Worm (Caenorhabditis elegans) whole organism, L4/young adult: ENCODE data around the gene K12H6.12.
A peak's percentile ranks its signal among the peaks of the same experiment; 100 is the strongest.

ENCODE experiments used
- W03F9.2 ChIP-seq: fragments of 150-350 bp; optimal IDR thresholded peaks from 2 replicates; lab custom pipeline; 2014; ENCODE audit warnings: missing biosample characterization, missing genetic modification characterization
- dao-5 ChIP-seq: sonication (generic microtip); optimal IDR thresholded peaks from 2 replicates; lab custom pipeline; 2016; ENCODE audit warnings: missing genotype, missing genetic modification characterization, moderate library complexity, missing compliant biosample characterization
- him-1 ChIP-seq: sonication (generic microtip); optimal IDR thresholded peaks from 2 replicates; lab custom pipeline; 2016; ENCODE audit warnings: missing genotype, missing genetic modification reagents, missing genetic modification characterization, missing compliant biosample characterization

The K12H6.12 gene

DNA sequence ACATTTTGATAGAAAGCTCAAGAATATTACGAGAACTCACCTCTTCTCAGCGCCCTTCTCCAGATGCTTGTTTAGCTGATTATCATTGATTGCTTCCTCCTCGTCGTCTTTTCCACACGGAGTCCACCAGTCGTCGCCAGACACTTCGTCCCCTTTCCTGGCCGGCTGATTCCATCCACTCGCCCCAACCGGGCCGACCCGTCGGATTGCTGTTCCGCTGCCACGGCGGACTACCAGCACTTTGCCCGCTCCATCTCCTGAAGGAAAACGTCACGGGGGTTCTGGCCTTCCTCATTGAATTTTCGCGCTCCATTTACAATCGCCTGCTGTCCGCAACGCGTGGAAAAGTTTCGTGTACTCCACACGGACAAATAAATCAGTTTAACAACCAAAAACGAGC, 24.6 kb upstream of the K12H6.12 start:
- TF ChIP-seq dao-5 (tag; lab: Kevin White, UChicago) (no peak), him-1 (tag; lab: Kevin White, UChicago) (no peak), W03F9.2 (tag; lab: Kevin White, UChicago) (no peak)

DNA sequence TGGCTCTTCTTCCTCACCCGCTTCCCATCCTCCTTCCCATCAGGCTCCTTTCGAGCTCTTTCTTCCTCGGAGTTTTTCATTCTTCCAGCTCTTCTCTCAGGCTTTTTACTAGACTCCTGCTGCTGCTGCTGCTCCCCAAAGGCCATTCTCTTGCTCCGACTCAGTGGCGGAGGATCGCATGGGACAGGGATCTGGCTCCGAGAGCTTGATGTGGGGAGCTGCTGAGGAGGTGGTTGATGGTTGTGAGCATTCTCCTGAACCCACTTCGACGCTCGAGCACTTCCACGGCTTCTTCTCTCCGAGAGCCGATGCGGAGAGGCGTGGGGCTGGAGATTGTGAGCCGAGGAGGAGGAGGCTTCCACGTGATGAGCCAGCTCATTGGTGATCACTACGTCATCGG, 22.2 kb upstream of the K12H6.12 start:
- no peak for TF ChIP-seq dao-5 (tag; lab: Kevin White, UChicago)
- TF ChIP-seq W03F9.2 (tag; lab: Kevin White, UChicago) = no peak

DNA sequence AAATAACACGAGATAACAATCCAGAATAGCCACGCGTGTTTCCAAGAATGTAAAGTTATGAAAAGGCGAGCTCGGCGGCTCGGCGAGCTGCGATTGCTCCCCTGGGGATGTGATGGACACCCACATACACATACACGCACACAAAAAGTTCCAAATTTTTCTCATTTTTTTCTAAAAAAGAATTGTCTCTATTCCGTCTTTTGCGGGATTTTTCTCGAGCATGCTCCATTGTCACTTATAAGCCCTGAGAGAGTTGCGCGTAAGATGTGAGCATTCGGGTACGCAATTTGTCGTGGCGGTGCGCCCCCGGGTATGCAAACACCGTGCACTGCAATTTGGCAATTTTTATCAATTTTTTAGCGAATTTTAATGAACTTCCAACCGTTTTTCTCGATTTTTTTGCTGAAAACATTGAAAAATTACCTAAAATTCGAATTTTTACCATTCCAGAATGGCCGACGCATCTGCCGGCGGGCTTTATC, 20.9 kb upstream of the K12H6.12 start, which contains the start of the genes F08D12.12 and srpa-72:
Gene F08D12.12, minus strand, starts transcription at position 51 of the 482 bp plus-strand sequence.
Gene srpa-72, plus strand, starts transcription at position 451 of the 482 bp plus-strand sequence.
- TF ChIP-seq W03F9.2 (tag; lab: Kevin White, UChicago) (no peak), him-1 (tag; lab: Kevin White, UChicago) (no peak), dao-5 (tag; lab: Kevin White, UChicago) (no peak)

DNA sequence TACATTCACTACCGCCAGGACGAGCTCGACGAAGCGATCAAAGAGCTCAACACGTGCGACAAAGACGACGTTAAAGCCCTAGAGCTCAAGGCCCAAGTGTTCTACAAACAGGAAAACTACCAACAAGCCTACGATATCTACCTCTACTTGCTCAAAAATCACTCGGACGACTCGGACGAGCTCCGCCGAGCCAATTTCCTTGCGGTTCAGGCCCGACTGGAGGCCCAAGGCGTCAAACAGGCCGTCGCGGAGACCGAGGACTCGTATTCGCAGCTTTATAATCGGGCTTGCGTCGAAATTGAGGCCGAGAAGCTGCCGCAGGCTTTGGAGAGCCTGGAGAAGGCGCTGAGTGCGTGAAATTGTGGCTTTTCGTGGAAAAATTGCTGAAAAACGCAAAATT, 20.1 kb upstream of the K12H6.12 start:
- no peak for TF ChIP-seq dao-5 (tag; lab: Kevin White, UChicago)
- TF ChIP-seq W03F9.2 (tag; lab: Kevin White, UChicago) = no peak
- TF ChIP-seq him-1 (tag; lab: Kevin White, UChicago) = no peak

DNA sequence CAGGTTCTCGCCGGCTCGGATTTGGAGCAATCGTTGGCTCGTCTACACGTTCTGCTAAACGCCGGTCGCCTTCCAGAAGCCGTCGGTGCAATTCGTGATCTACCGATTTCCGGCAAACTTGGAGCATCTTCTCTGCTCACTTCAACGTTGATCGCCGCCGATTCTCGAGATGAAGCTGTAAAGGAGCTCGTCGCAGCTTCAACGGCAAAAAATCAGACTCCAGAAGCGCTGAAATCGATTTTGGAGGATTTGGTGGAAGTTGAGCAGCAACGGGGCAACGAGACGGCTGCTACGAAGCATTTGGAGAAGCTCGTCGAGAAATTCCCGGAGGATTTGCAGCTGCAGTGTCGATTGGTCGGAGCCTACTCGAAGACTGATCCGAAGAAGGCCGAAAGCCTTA, 16.3 kb upstream of the K12H6.12 start:
- TF ChIP-seq W03F9.2 (tag; lab: Kevin White, UChicago) (no peak), dao-5 (tag; lab: Kevin White, UChicago) (no peak), him-1 (tag; lab: Kevin White, UChicago) (no peak)

DNA sequence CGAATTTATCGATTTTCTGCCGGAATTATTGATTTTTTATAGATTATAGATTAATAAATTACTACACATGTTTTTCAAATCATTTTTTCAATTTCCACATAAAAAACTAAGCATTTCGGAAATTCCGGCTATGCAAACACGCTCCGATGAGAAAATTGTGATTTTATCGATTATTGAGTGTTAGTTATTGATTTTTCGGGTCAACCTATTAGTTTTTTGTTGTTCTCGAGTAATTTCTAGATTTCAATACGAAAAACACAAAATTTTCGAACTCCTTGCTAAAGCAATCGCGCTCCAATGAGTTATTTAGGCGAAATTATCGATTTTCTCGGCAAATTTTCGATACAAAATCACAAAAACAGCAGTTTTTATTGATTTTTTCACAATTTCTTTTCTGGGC, 12.5 kb upstream of the K12H6.12 start:
- no peak for TF ChIP-seq dao-5 (tag; lab: Kevin White, UChicago)
- TF ChIP-seq W03F9.2 (tag; lab: Kevin White, UChicago) = no peak
- TF ChIP-seq him-1 (tag; lab: Kevin White, UChicago) = no peak

DNA sequence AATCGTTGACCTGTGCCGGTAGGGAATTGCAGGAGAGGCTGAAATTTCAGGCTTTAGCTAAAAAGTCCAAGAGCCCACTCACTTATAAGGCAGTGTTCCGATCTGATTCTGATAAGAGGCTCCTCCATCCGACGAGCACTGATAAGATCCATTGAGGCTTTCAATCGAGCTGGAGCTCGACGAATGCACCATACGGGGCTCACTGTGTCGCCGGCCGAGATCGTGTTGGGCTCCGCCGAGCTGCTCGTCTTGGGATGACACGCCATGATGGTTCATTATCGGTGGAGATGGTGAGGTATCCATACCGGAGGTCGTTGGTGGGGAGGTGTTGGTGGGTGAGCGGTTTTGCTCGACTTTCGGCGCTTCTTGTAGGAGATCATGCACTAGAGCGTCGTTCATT, 11.5 kb upstream of the K12H6.12 start:
- TF ChIP-seq him-1 (tag; lab: Kevin White, UChicago) (no peak), W03F9.2 (tag; lab: Kevin White, UChicago) (no peak), dao-5 (tag; lab: Kevin White, UChicago) (no peak)

DNA sequence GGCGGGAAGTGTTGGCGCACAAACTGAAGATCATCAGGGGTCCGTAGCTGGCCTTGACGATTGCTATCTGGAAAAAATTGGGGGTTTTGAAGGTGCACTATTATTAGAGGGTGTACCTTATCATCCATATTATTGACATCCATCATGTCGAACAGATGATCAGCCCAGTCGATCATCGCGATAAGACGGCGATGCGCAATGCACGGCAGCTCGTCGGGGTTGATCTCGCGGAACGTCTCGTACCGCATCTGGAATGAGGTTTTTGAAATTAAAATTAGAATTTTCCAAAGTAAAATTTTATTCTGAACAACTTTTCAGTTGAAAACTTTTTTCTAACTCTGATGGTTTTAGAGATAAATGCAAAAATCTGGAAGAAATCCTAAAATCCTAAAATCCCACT, 10.0 kb upstream of the K12H6.12 start:
- TF ChIP-seq him-1 (tag; lab: Kevin White, UChicago) = no peak
- no peak for TF ChIP-seq W03F9.2 (tag; lab: Kevin White, UChicago)
- no peak for TF ChIP-seq dao-5 (tag; lab: Kevin White, UChicago)

DNA sequence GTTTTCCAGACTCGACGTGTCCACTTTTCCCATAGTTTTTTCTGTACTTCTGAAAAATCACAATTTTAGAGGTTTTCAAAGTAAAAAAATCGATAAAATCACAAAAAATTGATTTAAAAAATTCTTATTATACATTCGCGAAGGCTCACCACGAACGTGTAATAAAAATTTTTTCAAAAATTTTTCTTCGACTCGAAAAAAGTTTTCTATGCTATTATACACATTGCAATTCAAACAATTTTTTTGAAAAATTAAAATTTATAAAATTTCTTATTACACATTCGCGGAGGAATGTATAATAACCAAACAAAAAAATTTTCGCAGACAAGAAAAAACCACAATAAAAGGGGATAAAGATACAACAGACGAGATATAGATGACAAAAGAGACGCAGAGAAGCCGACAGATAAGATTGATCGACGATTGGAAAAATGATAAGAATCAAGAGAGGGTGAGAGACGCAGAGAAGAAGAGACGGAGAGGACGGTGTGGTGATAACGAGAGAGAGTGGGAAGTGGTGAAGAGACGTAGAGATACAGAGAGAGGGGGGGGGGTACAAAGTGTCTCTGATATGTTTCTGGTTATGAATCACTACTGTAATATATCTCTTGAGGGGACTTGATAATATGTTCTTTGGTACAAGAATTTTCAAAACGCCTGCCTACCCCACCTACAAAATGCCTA, 7.3 kb upstream of the K12H6.12 start, which contains the start of gene nhr-119:
Gene nhr-119, minus strand, starts transcription at position 51 of the 684 bp plus-strand sequence.
- TF ChIP-seq dao-5 (tag; lab: Kevin White, UChicago) (no peak), W03F9.2 (tag; lab: Kevin White, UChicago) (peak; percentile 38), him-1 (tag; lab: Kevin White, UChicago) (no peak)

DNA sequence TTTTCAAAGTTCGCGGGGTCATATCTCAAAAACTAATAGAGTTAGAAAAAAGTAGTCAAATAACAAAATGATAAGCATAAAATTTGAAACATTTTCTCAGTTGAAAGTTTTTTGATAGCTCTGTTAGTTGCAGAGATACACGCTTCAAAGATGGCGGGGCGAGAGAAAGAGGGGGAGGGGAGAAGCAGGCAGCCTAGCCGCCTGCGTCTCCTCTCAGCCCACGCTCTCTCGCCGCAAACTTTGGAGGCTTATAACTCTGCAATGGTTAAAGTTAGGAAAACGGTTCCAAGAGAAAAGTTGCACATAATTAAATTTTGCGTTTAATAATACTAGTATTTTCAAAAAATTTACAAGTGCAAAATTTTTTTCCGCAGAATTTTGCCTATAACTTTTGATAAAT, 6.2 kb upstream of the K12H6.12 start:
- TF ChIP-seq him-1 (tag; lab: Kevin White, UChicago) = no peak
- TF ChIP-seq W03F9.2 (tag; lab: Kevin White, UChicago) = no peak
- no peak for TF ChIP-seq dao-5 (tag; lab: Kevin White, UChicago)

DNA sequence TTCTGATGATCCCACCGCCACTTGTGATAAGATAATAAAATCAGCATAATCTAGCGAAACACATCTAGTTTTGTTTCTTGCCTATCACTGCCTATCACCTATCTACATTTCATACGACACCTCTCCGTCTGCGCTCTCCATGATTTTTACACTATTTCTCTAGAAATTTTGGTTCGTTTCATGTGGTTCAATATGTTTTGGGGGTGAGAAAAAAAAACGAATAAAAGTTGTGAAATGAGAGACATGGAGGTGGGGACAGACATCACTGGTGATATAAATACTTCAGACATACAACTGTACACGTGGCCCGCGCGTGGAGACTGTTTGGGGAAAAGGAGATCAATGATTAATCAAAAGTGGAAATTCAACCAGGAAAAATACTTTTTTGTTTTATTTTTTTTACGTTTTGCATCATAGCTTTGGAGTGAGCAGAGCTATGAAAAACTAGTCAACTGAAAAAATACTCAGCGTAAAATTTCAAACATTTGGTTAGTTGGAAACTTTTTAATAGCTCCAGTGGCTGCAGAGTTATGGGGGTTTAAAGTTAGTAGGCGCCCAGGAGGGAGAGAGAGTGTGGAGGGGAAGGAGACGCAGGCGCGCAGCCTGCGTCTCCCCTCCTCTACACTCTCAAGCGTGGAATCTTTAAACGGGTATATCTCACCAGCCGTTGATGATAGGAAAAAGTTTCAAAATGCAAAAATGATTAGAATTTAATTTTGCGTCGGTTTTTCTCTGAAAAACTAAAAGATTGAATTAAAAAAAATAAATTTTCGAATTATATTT, 5.0 kb upstream of the K12H6.12 start:
- no peak for TF ChIP-seq W03F9.2 (tag; lab: Kevin White, UChicago)
- TF ChIP-seq dao-5 (tag; lab: Kevin White, UChicago) = no peak
- TF ChIP-seq him-1 (tag; lab: Kevin White, UChicago) = no peak

DNA sequence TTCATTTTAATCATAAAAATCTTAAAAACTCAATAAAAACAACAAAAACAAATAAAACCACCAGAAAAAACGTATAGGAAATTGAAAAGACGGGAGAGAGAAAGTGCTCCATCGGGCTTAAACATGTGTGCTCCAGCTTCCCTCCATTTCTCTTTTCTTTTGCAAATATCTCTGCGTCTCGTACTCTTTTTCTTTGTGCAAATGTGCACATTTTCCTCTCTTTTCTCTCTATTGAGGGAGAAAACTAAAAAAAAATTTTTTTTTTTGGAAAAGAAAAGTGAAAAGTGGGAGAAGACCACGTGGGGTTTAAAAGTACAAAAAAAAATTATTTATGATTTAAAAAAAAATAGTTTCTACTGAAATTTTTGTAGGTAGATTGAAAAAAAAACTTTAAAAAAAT, 3.7 kb upstream of the K12H6.12 start:
- TF ChIP-seq him-1 (tag; lab: Kevin White, UChicago) = no peak

DNA sequence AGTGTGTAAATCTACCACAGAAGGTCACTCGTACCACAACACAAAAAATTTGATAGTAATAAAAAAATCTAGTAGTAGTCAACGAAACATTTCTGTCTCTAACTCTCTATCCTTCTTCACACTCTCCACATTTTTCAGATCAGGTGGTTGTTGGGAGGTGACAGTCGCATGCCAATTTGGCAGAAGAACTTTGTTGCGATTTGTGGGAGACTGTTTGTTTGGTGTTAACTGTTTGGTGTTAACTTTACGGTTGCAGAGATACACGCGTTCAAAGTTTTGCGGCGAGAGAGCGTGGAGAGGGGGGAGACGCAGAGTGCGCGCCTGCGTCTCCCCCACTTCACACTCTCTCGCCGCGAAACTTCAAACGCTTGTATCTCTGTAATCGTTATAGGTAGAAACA, 3.0 kb upstream of the K12H6.12 start:
- TF ChIP-seq dao-5 (tag; lab: Kevin White, UChicago) = no peak
- no peak for TF ChIP-seq him-1 (tag; lab: Kevin White, UChicago)
- TF ChIP-seq W03F9.2 (tag; lab: Kevin White, UChicago) = no peak
